Worm (Caenorhabditis elegans) whole organism, L1 larva: ENCODE measurements around the gene ZK6.6.
A peak's percentile ranks its signal among the peaks of the same experiment; 100 is the strongest.

Source experiments
- C04F5.9 ChIP-seq: sonication (generic microtip); optimal IDR thresholded peaks from 2 replicates; lab custom pipeline; 2016; ENCODE audit warnings: missing genetic modification characterization, missing compliant biosample characterization
- C16A3.4 ChIP-seq: fragments of 150-350 bp; optimal IDR thresholded peaks from 2 replicates; lab custom pipeline; 2014; ENCODE audit warnings: missing biosample characterization, missing genetic modification characterization
- F16B12.6 ChIP-seq: fragments of 150-350 bp; optimal IDR thresholded peaks from 2 replicates; lab custom pipeline; 2014; ENCODE audit warnings: missing biosample characterization, missing genetic modification characterization
- aly-2 ChIP-seq: fragments of 150-350 bp; optimal IDR thresholded peaks from 2 replicates; lab custom pipeline; 2014; ENCODE audit warnings: missing biosample characterization, missing genetic modification characterization
- ceh-90 ChIP-seq: sonication (generic microtip); optimal IDR thresholded peaks from 2 replicates; lab custom pipeline; 2016; ENCODE audit warnings: missing genetic modification characterization, missing compliant biosample characterization
- efl-1 ChIP-seq, 4 experiments: fragments of 150-350 bp; optimal IDR thresholded peaks in 3 of 4; peaks in 1 of 4; 1 replicate in 1 of 4; 2 replicates in 3 of 4; lab custom pipeline; 2014; ENCODE audit warnings: missing biosample characterization in 2 of 4, missing genetic modification characterization in 2 of 4, missing genetic modification reagents in 2 of 4
- efl-3 ChIP-seq: fragments of 200-800 bp; sonication (Bioruptor generic); optimal IDR thresholded peaks from 2 replicates; lab custom pipeline; 2018; ENCODE audit warnings: mild to moderate bottlenecking, missing genetic modification characterization, missing compliant biosample characterization
- egl-27 ChIP-seq, 2 experiments: fragments of 150-350 bp in 1 of 2; sonication (generic microtip); optimal IDR thresholded peaks; 3 replicates each; lab custom pipeline; 2017 to 2018; ENCODE audit warnings: missing biosample characterization in 2 of 2, missing genetic modification characterization in 2 of 2, missing genetic modification reagents in 2 of 2
- elt-3 ChIP-seq, 6 experiments: fragments of 150-350 bp in 1 of 6; sonication (generic microtip); optimal IDR thresholded peaks; 2 replicates each; lab custom pipeline; 2017 to 2018; ENCODE audit warnings: missing biosample characterization in 6 of 6, missing genetic modification characterization in 6 of 6, inconsistent platforms in 1 of 6
- ets-5 ChIP-seq: fragments of 200-800 bp; sonication (Bioruptor generic); IDR thresholded peaks from 2 replicates; pipeline ENCODE4 v1.3.6; 2022; ENCODE audit warnings: missing genetic modification characterization, missing compliant biosample characterization
- fkh-10 ChIP-seq: sonication (generic microtip); optimal IDR thresholded peaks from 2 replicates; lab custom pipeline; 2017; ENCODE audit warnings: missing biosample characterization, missing genetic modification reagents, missing genetic modification characterization
- fos-1 ChIP-seq: fragments of 150-350 bp; optimal IDR thresholded peaks from 2 replicates; lab custom pipeline; 2014; ENCODE audit warnings: missing biosample characterization, missing genetic modification characterization
- hlh-4 ChIP-seq: sonication (generic microtip); optimal IDR thresholded peaks from 2 replicates; lab custom pipeline; 2016; ENCODE audit warnings: mild to moderate bottlenecking, missing genetic modification characterization, missing compliant biosample characterization
- irx-1 ChIP-seq: sonication (generic microtip); optimal IDR thresholded peaks from 2 replicates; lab custom pipeline; 2016; ENCODE audit warnings: missing genetic modification characterization, missing compliant biosample characterization
- isw-1 ChIP-seq: fragments of 200-800 bp; sonication (Bioruptor generic); IDR thresholded peaks from 2 replicates; pipeline ENCODE4 v1.3.6; 2022; ENCODE audit warnings: missing genetic modification characterization, missing compliant biosample characterization
- lin-13 ChIP-seq: fragments of 150-350 bp; optimal IDR thresholded peaks from 2 replicates; lab custom pipeline; 2014; ENCODE audit warnings: missing biosample characterization, missing genetic modification reagents, missing genetic modification characterization
- lir-3 ChIP-seq: sonication (generic microtip); optimal IDR thresholded peaks from 2 replicates; lab custom pipeline; 2016; ENCODE audit warnings: mild to moderate bottlenecking, missing genetic modification characterization, moderate library complexity, missing compliant biosample characterization; ENCODE audit not compliant: poor library complexity
- mab-9 ChIP-seq: fragments of 200-800 bp; sonication (Bioruptor generic); IDR thresholded peaks from 2 replicates; pipeline ENCODE4 v1.3.6; 2022; ENCODE audit warnings: missing genetic modification reagents, missing genetic modification characterization, missing compliant biosample characterization
- mdl-1 ChIP-seq, 2 experiments: fragments of 150-350 bp; optimal IDR thresholded peaks; 2 replicates each; lab custom pipeline; 2014 to 2017; ENCODE audit warnings: missing biosample characterization in 2 of 2, missing genetic modification characterization in 2 of 2, inconsistent platforms in 1 of 2
- nhr-20 ChIP-seq: sonication (generic microtip); optimal IDR thresholded peaks from 2 replicates; lab custom pipeline; 2016; ENCODE audit warnings: mild to moderate bottlenecking, missing genetic modification characterization, missing compliant biosample characterization
- nhr-71 ChIP-seq: sonication (generic microtip); optimal IDR thresholded peaks from 2 replicates; lab custom pipeline; 2016; ENCODE audit warnings: mild to moderate bottlenecking, missing genetic modification characterization, moderate library complexity, missing compliant biosample characterization
- nhr-76 ChIP-seq: sonication (generic microtip); optimal IDR thresholded peaks from 2 replicates; lab custom pipeline; 2017; ENCODE audit warnings: missing biosample characterization, missing genetic modification characterization
- nhr-77 ChIP-seq: fragments of 150-350 bp; optimal IDR thresholded peaks from 2 replicates; lab custom pipeline; 2014; ENCODE audit warnings: missing biosample characterization, missing genetic modification characterization
- skn-1 ChIP-seq: fragments of 150-350 bp; optimal IDR thresholded peaks from 2 replicates; lab custom pipeline; 2014; ENCODE audit warnings: missing biosample characterization, missing genetic modification characterization
- sptf-1 ChIP-seq: fragments of 150-350 bp; optimal IDR thresholded peaks from 2 replicates; lab custom pipeline; 2014; ENCODE audit warnings: missing biosample characterization, missing genetic modification characterization
- sup-37 ChIP-seq: fragments of 200-800 bp; sonication (Bioruptor generic); optimal IDR thresholded peaks from 2 replicates; lab custom pipeline; 2018; ENCODE audit warnings: mild to moderate bottlenecking, missing genetic modification characterization, missing compliant biosample characterization
- tlp-1 ChIP-seq: fragments of 150-350 bp; optimal IDR thresholded peaks from 2 replicates; lab custom pipeline; 2014; ENCODE audit warnings: missing biosample characterization, missing genetic modification characterization
- unc-86 ChIP-seq: sonication (generic microtip); optimal IDR thresholded peaks from 2 replicates; lab custom pipeline; 2016; ENCODE audit warnings: missing genetic modification characterization, missing compliant biosample characterization
- ztf-4 ChIP-seq: fragments of 150-350 bp; optimal IDR thresholded peaks from 2 replicates; lab custom pipeline; 2014; ENCODE audit warnings: missing biosample characterization, missing genetic modification characterization

ZK6.6 gene

DNA sequence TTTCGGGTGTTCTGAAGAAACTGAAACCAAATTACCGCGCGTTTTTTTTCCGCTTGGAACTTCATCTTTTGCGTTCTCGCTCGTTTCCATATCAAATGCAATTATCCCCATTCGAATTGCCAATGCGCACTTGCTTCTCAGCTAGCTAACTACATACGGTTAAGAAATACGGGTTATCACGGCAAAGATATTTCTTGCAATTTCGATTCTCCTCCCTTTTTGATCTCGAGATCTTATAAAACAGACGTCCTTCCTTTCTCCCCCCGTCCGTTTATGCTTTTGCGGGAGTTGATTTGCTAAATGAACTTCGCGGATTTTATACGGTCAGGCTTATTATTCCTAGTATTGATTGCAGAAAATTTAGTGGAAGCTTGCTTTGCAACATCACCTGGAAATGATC is 40.3 kb downstream of the ZK6.6 start, which contains the start of gene B0554.4:
TSS of gene B0554.4 (plus strand) at position 301 of the 400 bp plus-strand sequence.
- no peak for TF ChIP-seq sup-37 (GFP tag; lab: Kevin White, UChicago)
- TF ChIP-seq, all 84 proteins: peak for 0

DNA sequence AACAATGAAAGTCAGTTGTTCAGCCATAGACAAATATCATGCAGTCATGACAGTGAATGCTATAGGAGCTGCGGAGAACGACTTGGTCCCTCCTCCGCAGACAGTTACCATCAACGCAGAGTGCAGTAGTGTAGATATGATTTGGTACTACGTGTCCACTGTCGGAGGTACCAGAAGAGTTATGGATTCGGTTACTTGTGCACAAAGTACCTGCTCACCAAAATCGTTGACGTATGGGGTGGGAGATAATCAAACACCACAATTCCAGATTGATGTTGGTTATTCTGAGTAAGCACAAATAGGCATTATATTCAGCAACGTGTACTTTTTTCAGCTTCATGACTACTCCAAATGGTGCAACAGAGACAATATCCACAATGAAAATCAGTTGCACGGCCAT is 44.5 kb downstream of the ZK6.6 start:
- TF ChIP-seq nhr-77 (tag; lab: Kevin White, UChicago): no peak
- TF ChIP-seq fkh-10: no peak
- no peak for TF ChIP-seq lir-3
- TF ChIP-seq mab-9: no peak
- TF ChIP-seq skn-1: no peak
- no peak for TF ChIP-seq ztf-4 (tag; lab: Kevin White, UChicago)
- no peak for TF ChIP-seq efl-1 (optimal IDR thresholded peaks at IDR 0.05; lab: Kevin White, UChicago)
- no peak for TF ChIP-seq efl-1 (GFP tag; optimal IDR thresholded peaks at IDR 0.05 in 1 of 2; lab: Kevin White, UChicago)
- TF ChIP-seq sptf-1 (tag; lab: Kevin White, UChicago): no peak
- TF ChIP-seq F16B12.6: no peak
- no peak for TF ChIP-seq hlh-4 (tag; lab: Kevin White, UChicago)
- TF ChIP-seq sup-37 (GFP tag; lab: Kevin White, UChicago): no peak

DNA sequence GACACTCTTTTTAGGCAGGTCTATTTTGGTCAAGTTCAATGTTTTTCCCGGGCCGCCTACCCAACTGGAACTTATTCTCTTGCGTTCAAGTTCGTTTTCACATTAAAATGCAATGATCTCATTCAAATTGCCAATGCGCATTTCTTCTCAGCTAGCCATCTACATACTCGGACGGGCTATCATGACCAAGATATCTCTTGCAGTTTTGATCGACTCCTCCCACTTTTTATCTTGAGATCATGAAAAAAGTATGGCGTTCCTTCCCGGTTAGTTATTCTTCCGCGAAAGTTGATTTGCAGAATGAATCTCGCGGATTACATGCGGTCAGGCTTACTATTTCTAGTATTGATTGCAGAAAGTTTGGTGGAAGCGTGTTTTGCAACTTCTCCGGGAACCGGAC is 45.4 kb downstream of the ZK6.6 start, which contains the start of gene B0554.2:
TSS of gene B0554.2 (plus strand) at position 301 of the 400 bp plus-strand sequence.
- TF ChIP-seq ztf-4 (tag; lab: Kevin White, UChicago): no peak
- no peak for TF ChIP-seq efl-3 (GFP tag; lab: Kevin White, UChicago)
- TF ChIP-seq irx-1: no peak
- no peak for TF ChIP-seq C16A3.4 (tag; lab: Kevin White, UChicago)
- no peak for TF ChIP-seq sptf-1 (tag; lab: Kevin White, UChicago)
- TF ChIP-seq skn-1: no peak
- TF ChIP-seq nhr-71 (tag; lab: Kevin White, UChicago): no peak

DNA sequence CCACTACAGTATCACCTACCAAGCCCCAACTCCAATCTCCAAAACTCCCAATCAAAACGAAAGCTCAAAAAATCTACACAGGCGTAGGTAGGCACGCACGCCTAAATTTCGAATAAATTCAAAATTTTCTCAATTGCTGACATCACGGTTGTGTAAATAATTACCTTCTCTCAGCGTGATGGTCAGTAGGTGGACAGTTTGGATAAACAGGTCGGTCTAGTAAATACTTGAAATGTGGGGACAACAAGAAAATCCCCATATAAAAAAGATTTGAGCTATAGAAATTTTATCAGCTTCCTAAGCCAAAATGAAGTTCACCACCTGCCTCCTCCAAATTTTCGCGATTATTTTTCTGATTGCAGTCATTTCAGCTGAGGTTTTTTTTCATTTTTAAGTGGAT is 49.6 kb downstream of the ZK6.6 start, which contains the start of gene B0554.1:
TSS of gene B0554.1 (plus strand) at position 301 of the 400 bp plus-strand sequence.
- TF ChIP-seq isw-1 (GFP tag; lab: Robert Waterston, UW): no peak
- no peak for TF ChIP-seq egl-27 (tag; optimal IDR thresholded peaks at IDR 0.05; lab: Kevin White, UChicago)
- TF ChIP-seq efl-3 (GFP tag; lab: Kevin White, UChicago): no peak
- no peak for TF ChIP-seq elt-3 (tag; optimal IDR thresholded peaks at IDR 0.05; lab: Kevin White, UChicago)
- no peak for TF ChIP-seq fos-1 (tag; lab: Kevin White, UChicago)
- no peak for TF ChIP-seq ceh-90
- TF ChIP-seq mdl-1 (tag; optimal IDR thresholded peaks at IDR 0.05; lab: Kevin White, UChicago): no peak

DNA sequence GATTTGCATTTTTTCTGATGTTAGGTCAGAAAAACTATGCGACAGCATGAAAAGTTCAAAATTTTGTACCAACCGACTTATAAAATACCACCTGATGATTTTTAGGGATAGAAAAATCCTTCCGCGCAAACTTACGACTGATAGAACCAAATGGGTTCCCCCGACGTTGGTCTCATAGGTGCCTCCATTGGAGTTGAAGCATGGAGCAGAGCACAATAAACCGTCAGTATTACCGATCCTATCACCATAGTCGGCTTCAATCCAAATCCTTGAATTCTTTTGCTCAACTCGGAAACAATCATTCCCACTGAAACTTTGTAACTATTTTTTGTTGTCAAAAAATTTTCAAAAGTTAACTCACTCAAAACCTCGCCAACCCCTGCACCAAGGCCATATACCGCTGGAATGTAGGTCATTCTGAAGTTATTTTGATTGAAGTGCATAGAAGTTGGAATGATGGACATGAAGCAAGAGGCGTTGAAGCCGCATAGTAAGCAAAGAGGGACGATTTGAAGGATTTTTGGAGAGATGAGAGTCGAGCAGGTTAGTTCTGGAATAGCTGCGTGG is 50.8 kb downstream of the ZK6.6 start:
- no peak for TF ChIP-seq efl-1 (optimal IDR thresholded peaks at IDR 0.05; lab: Kevin White, UChicago)
- TF ChIP-seq efl-1 (GFP tag; optimal IDR thresholded peaks at IDR 0.05 in 1 of 2; lab: Kevin White, UChicago): peak in 1 of 2 experiments; percentile 21
- TF ChIP-seq ets-5: no peak

DNA sequence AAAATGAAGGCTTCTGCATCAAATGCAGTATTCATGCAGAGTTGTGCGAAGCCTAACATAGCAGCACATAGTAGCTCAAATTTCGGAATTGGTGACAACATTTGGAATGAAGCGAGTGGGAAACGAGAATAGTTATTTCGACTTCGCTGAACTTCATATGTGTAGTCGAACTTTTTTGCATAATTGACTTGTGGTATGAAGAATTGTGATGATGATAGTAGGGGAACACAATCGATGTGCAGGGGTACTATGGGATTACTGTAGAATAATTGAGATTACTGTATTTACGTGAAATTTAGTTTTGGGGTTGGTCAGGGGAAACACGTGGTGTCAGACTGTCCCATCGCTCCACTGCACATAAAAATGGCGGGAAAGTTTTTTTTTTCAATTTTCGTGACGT is 52.4 kb downstream of the ZK6.6 start, which contains the start of gene B0554.7:
TSS of gene B0554.7 (minus strand) at position 101 of the 400 bp plus-strand sequence.
- no peak for TF ChIP-seq lin-13 (GFP tag; lab: Kevin White, UChicago)
- TF ChIP-seq sptf-1 (tag; lab: Kevin White, UChicago): no peak
- no peak for TF ChIP-seq skn-1
- no peak for TF ChIP-seq aly-2 (tag; lab: Kevin White, UChicago)
- TF ChIP-seq unc-86 (tag; lab: Kevin White, UChicago): no peak
- TF ChIP-seq tlp-1 (tag; lab: Kevin White, UChicago): no peak
- TF ChIP-seq fos-1 (tag; lab: Kevin White, UChicago): no peak
- no peak for TF ChIP-seq C04F5.9 (tag; lab: Kevin White, UChicago)
- TF ChIP-seq nhr-20: no peak
- TF ChIP-seq nhr-76 (tag; lab: Kevin White, UChicago): no peak
